Worm (Caenorhabditis elegans) whole organism, young adult: ENCODE measurements around the gene ttr-49.

Experiments used
- ama-1 ChIP-seq, 3 experiments: fragments of 150-350 bp in 1 of 3; sonication (generic microtip) in 2 of 3; optimal IDR thresholded peaks; 2 replicates each; lab custom pipeline; 2014 to 2018; ENCODE audit warnings: missing biosample characterization in 2 of 3, missing genetic modification characterization in 2 of 3, missing genetic modification reagents in 2 of 3
- attf-6 ChIP-seq: fragments of 200-800 bp; sonication (Bioruptor generic); IDR thresholded peaks from 2 replicates; pipeline ENCODE4 v1.3.6; 2022; ENCODE audit warnings: missing genetic modification reagents, missing genetic modification characterization, missing compliant biosample characterization
- nfyb-1 ChIP-seq: fragments of 200-800 bp; sonication (Bioruptor generic); IDR thresholded peaks from 2 replicates; pipeline ENCODE4 v1.3.6; 2022; ENCODE audit warnings: missing genetic modification reagents, missing genetic modification characterization, missing compliant biosample characterization
- unc-130 ChIP-seq: sonication (generic microtip); optimal IDR thresholded peaks from 2 replicates; lab custom pipeline; 2016; ENCODE audit warnings: missing genetic modification reagents, missing genetic modification characterization, missing compliant biosample characterization
- zim-3 ChIP-seq: sonication (generic microtip); optimal IDR thresholded peaks from 2 replicates; lab custom pipeline; 2017; ENCODE audit warnings: mild to moderate bottlenecking, missing genetic modification characterization, moderate library complexity, missing compliant biosample characterization
- ztf-18 ChIP-seq: sonication (generic microtip); optimal IDR thresholded peaks from 2 replicates; lab custom pipeline; 2016; ENCODE audit warnings: missing genotype, mild to moderate bottlenecking, missing genetic modification characterization, missing compliant biosample characterization
- ztf-6 ChIP-seq: fragments of 200-800 bp; sonication (Bioruptor generic); IDR thresholded peaks from 2 replicates; pipeline ENCODE4 v1.3.6; 2022; ENCODE audit warnings: missing genetic modification reagents, missing genetic modification characterization, missing compliant biosample characterization

ce11 chrV:9346804-9347203, 9.5 kb downstream of the ttr-49 start, which contains the start of the genes K07B1.7 and try-5:
- no peak for TF ChIP-seq nfyb-1 (GFP tag; lab: Robert Waterston, UW)
- no peak for TF ChIP-seq zim-3
- no peak for TF ChIP-seq ztf-18
- no peak for TF ChIP-seq ztf-6 (GFP tag; lab: Robert Waterston, UW)
- TF ChIP-seq attf-6 (GFP tag; lab: Robert Waterston, UW), result no peak
- TF ChIP-seq ama-1 (optimal IDR thresholded peaks at IDR 0.05; lab: Kevin White, UChicago), result no peak
- no peak for TF ChIP-seq ama-1 (GFP tag; optimal IDR thresholded peaks at IDR 0.05; lab: Kevin White, UChicago)
- no peak for TF ChIP-seq unc-130 (GFP tag; lab: Kevin White, UChicago)
